Fruit fly (Drosophila melanogaster) S2 (cell line): ENCODE results near the gene yellow-f.

Experiments used
- CG8478 ChIP-seq: fragments of >200 bp; optimal IDR thresholded peaks from 2 replicates; lab custom pipeline; 2018
- CTCF ChIP-seq, 2 experiments: fragments of >200 bp; optimal IDR thresholded peaks; 2 replicates each; lab custom pipeline; 2018

- TF ChIP-seq CG8478 (no peak), CTCF (optimal IDR thresholded peaks at IDR 0.05; lab: Kevin White, UChicago) (peak; percentile 0 to 17)
Observed at dm6 chr3R:12960929-12961855, 31.8 kb downstream of the yellow-f start, which contains the start of gene Spc25.
